Fruit fly (Drosophila melanogaster) whole organism, pupa: Measurements from ENCODE around the gene Evi5.

ENCODE experiments used
- CG10348 ChIP-seq: fragments of 200-800 bp; sonication (Bioruptor generic); IDR thresholded peaks from 2 replicates; pipeline ENCODE4 v1.3.6; 2022; ENCODE audit warnings: missing biosample characterization, missing genetic modification characterization
- CG12605 ChIP-seq: fragments of 200-800 bp; sonication (Bioruptor generic); IDR thresholded peaks from 2 replicates; pipeline ENCODE4 v1.3.6; 2022; ENCODE audit warnings: missing biosample characterization, missing genetic modification characterization
- CG13204 ChIP-seq: fragments of 200-800 bp; sonication (Bioruptor generic); optimal IDR thresholded peaks from 2 replicates; lab custom pipeline; 2018; ENCODE audit warnings: missing biosample characterization, mild to moderate bottlenecking, missing genetic modification characterization, moderate library complexity
- CG14655 ChIP-seq: fragments of 200-800 bp; sonication (Bioruptor generic); optimal IDR thresholded peaks from 3 replicates; lab custom pipeline; 2017; ENCODE audit warnings: mild to moderate bottlenecking, missing biosample characterization, missing genetic modification reagents, missing genetic modification characterization
- CG15710 ChIP-seq: fragments of 200-800 bp; sonication (Bioruptor generic); optimal IDR thresholded peaks from 2 replicates; lab custom pipeline; 2018; ENCODE audit warnings: missing biosample characterization, mild to moderate bottlenecking, missing genetic modification characterization, moderate library complexity
- CG17806 ChIP-seq: fragments of 200-800 bp; sonication (Bioruptor generic); optimal IDR thresholded peaks from 2 replicates; lab custom pipeline; 2018; ENCODE audit warnings: missing biosample characterization, mild to moderate bottlenecking, missing genetic modification characterization, moderate library complexity
- CG32121 ChIP-seq: fragments of 200-800 bp; sonication (Bioruptor generic); IDR thresholded peaks from 2 replicates; pipeline ENCODE4 v1.3.6; 2022; ENCODE audit warnings: missing biosample characterization, missing genetic modification characterization
- CG34367 ChIP-seq: fragments of 200-800 bp; sonication (Bioruptor generic); optimal IDR thresholded peaks from 2 replicates; lab custom pipeline; 2018; ENCODE audit warnings: missing biosample characterization, mild to moderate bottlenecking, missing genetic modification characterization
- CG4496 ChIP-seq: fragments of 200-800 bp; sonication (Bioruptor generic); IDR thresholded peaks from 3 replicates; pipeline ENCODE4 v1.3.6; 2022; ENCODE audit warnings: missing biosample characterization, missing genetic modification characterization
- CG8159 ChIP-seq: fragments of 200-800 bp; sonication (Bioruptor generic); optimal IDR thresholded peaks from 3 replicates; lab custom pipeline; 2018; ENCODE audit warnings: missing biosample characterization, mild to moderate bottlenecking, missing genetic modification characterization, moderate library complexity
- CG8301 ChIP-seq: fragments of 200-800 bp; sonication (Bioruptor generic); optimal IDR thresholded peaks from 2 replicates; lab custom pipeline; 2018; ENCODE audit warnings: missing biosample characterization, mild to moderate bottlenecking, missing genetic modification characterization
- CG9948 ChIP-seq: fragments of 200-800 bp; sonication (Bioruptor generic); optimal IDR thresholded peaks from 2 replicates; lab custom pipeline; 2018; ENCODE audit warnings: missing biosample characterization, mild to moderate bottlenecking, missing genetic modification characterization, moderate library complexity
- Ets98B ChIP-seq: fragments of 200-800 bp; sonication (Bioruptor generic); IDR thresholded peaks from 2 replicates; pipeline ENCODE4 v1.3.6; 2022; ENCODE audit warnings: missing biosample characterization, missing genetic modification characterization
- Pif1A ChIP-seq: fragments of 200-800 bp; sonication (Bioruptor generic); optimal IDR thresholded peaks from 3 replicates; lab custom pipeline; 2016; ENCODE audit warnings: missing biosample characterization, missing genetic modification characterization
- Pif1B ChIP-seq: fragments of 200-800 bp; sonication (Bioruptor generic); optimal IDR thresholded peaks from 3 replicates; lab custom pipeline; 2016; ENCODE audit warnings: missing biosample characterization, missing genetic modification characterization
- Snoo ChIP-seq: fragments of 200-800 bp; sonication (Bioruptor generic); optimal IDR thresholded peaks from 3 replicates; lab custom pipeline; 2017; ENCODE audit warnings: missing biosample characterization, mild to moderate bottlenecking, missing genetic modification characterization, inconsistent platforms
- fd96Ca ChIP-seq: fragments of 200-800 bp; sonication (Bioruptor generic); IDR thresholded peaks from 3 replicates; pipeline ENCODE4 v1.3.6; 2022; ENCODE audit warnings: missing biosample characterization, missing genetic modification characterization
- rn ChIP-seq: fragments of 200-800 bp; sonication (Bioruptor generic); IDR thresholded peaks from 2 replicates; pipeline ENCODE4 v1.3.6; 2022; ENCODE audit warnings: missing biosample characterization, missing genetic modification characterization

The Evi5 gene

dm6 chrX:11385498-11385897 is 68.7 kb downstream of the Evi5 start:
- no peak for TF ChIP-seq CG10348 (GFP tag; lab: Robert Waterston, UW)
- TF ChIP-seq CG8301 (tag; lab: Kevin White, UChicago), result no peak

- TF ChIP-seq CG12605 (GFP tag; lab: Robert Waterston, UW) (no peak), CG14655 (GFP tag; lab: Kevin White, UChicago) (peak; percentile 23), fd96Ca (GFP tag; lab: Robert Waterston, UW) (peak; percentile 68; the same call in 2 of the 3 replicates), Pif1A (GFP tag; lab: Kevin White, UChicago) (peak; percentile 19), CG4496 (GFP tag; lab: Robert Waterston, UW) (peak; percentile 69; the same call in 1 of the 3 replicates), CG8301 (tag; lab: Kevin White, UChicago) (no peak), Pif1B (GFP tag; lab: Kevin White, UChicago) (no peak), Snoo (no peak), CG32121 (GFP tag; lab: Robert Waterston, UW) (peak; percentile 58; the same call in 1 of the 2 replicates), Ets98B (GFP tag; lab: Robert Waterston, UW) (peak; percentile 40), CG13204 (GFP tag; lab: Kevin White, UChicago) (no peak), CG15710 (tag; lab: Kevin White, UChicago) (peak; percentile 47), CG17806 (peak; percentile 38), rn (GFP tag; lab: Robert Waterston, UW) (no peak), CG9948 (peak; percentile 28), CG34367 (tag; lab: Kevin White, UChicago) (peak; percentile 11), CG8159 (tag; lab: Kevin White, UChicago) (peak; percentile 45)
These were observed 70.2 kb downstream of the Evi5 start for dm6 chrX:11384023-11384444.

dm6 chrX:11383530-11383929 is 70.7 kb downstream of the Evi5 start:
- no peak for TF ChIP-seq CG10348 (GFP tag; lab: Robert Waterston, UW)
- no peak for TF ChIP-seq CG8301 (tag; lab: Kevin White, UChicago)
- peak; percentile 33 for TF ChIP-seq CG8159 (tag; lab: Kevin White, UChicago)

- TF ChIP-seq CG32121 (GFP tag; lab: Robert Waterston, UW) (no peak), Ets98B (GFP tag; lab: Robert Waterston, UW) (no peak), CG8159 (tag; lab: Kevin White, UChicago) (no peak), CG34367 (tag; lab: Kevin White, UChicago) (no peak), CG10348 (GFP tag; lab: Robert Waterston, UW) (no peak)
These were observed 71.6 kb downstream of the Evi5 start for dm6 chrX:11382588-11382987.
